Fruit fly (Drosophila melanogaster): ENCODE data around the gene Ir7f.

The Ir7f gene

dm6 chrX:7901153-7902038 is 17.6 kb upstream of the Ir7f start, which contains the start of the genes RpS6 and bys (continued):
- TF ChIP-seq CG3838 (GFP tag; optimal IDR thresholded peaks at IDR 0.05) (no peak), CG17359 (tag; optimal IDR thresholded peaks at IDR 0.05) (peak; percentile 14), CG9437 (GFP tag; optimal IDR thresholded peaks at IDR 0.05) (peak; percentile 63), zfh1 (GFP tag; IDR thresholded peaks at IDR 0.05) (peak; percentile 69), gfzf (GFP tag; optimal IDR thresholded peaks at IDR 0.05) (no peak), cas (GFP tag; IDR thresholded peaks at IDR 0.05) (no peak), org-1 (GFP tag; optimal IDR thresholded peaks at IDR 0.05) (no peak), vnd (GFP tag; IDR thresholded peaks at IDR 0.05; ENCODE audit: partially characterized antibody) (peak; percentile 78), CG33213 (GFP tag; optimal IDR thresholded peaks at IDR 0.05) (peak; percentile 26), Doc3 (GFP tag; IDR thresholded peaks at IDR 0.05; ENCODE audit: partially characterized antibody) (peak; percentile 71; the same call in 2 of the 3 replicates), C15 (GFP tag; IDR thresholded peaks at IDR 0.05) (no peak), CG12104 (GFP tag; optimal IDR thresholded peaks at IDR 0.05) (peak; percentile 30), CG32767 (GFP tag; IDR thresholded peaks at IDR 0.05) (no peak), CG12744 (GFP tag; optimal IDR thresholded peaks at IDR 0.05) (no peak), CG31224 (GFP tag; IDR thresholded peaks at IDR 0.05) (0 out of 2 replicates have a peak, but pooled peaks have one; percentile 32), Lhr (GFP tag; optimal IDR thresholded peaks at IDR 0.05) (peak; percentile 14), CG17361 (GFP tag; IDR thresholded peaks at IDR 0.05) (peak; percentile 82), CG9215 (GFP tag; IDR thresholded peaks at IDR 0.05) (no peak; the same call in 1 of the 2 replicates), CG11085 (GFP tag; IDR thresholded peaks at IDR 0.05) (peak; percentile 55), CG3163 (GFP tag; optimal IDR thresholded peaks at IDR 0.05) (no peak), sisA (GFP tag; IDR thresholded peaks at IDR 0.05) (0 out of 2 replicates have a peak, but pooled peaks have one; percentile 20), CG8388 (GFP tag; optimal IDR thresholded peaks at IDR 0.05) (peak; percentile 20), Stat92E (GFP tag; optimal IDR thresholded peaks at IDR 0.05) (peak in 1 of 3 experiments; percentile 31), tx (GFP tag; optimal IDR thresholded peaks at IDR 0.05) (no peak), MESR4 (GFP tag; optimal IDR thresholded peaks at IDR 0.05) (peak; percentile 93), dm (GFP tag; optimal IDR thresholded peaks at IDR 0.05) (peak; percentile 92), CG3847 (GFP tag; IDR thresholded peaks at IDR 0.05) (peak; percentile 38; the same call in 1 of the 2 replicates), kah (GFP tag; optimal IDR thresholded peaks at IDR 0.05) (peak; percentile 41), stc (GFP tag; IDR thresholded peaks at IDR 0.05) (no peak), Nf-YC (tag; optimal IDR thresholded peaks at IDR 0.05) (peak; percentile 31), CG13894 (tag; optimal IDR thresholded peaks at IDR 0.05) (peak; percentile 26), E2f2 (GFP tag; IDR thresholded peaks at IDR 0.05) (peak; percentile 9; the same call in 1 of the 2 replicates), abd-A (tag; optimal IDR thresholded peaks at IDR 0.05) (no peak), Atf6 (GFP tag; IDR thresholded peaks at IDR 0.05) (no peak), ap (GFP tag; IDR thresholded peaks at IDR 0.05) (no peak), pzg (GFP tag; optimal IDR thresholded peaks at IDR 0.05) (peak; percentile 58), zf30C (GFP tag; optimal IDR thresholded peaks at IDR 0.05) (peak; percentile 10), Hand (GFP tag; optimal IDR thresholded peaks at IDR 0.05) (no peak), Dad (GFP tag; optimal IDR thresholded peaks at IDR 0.05) (no peak), B-H1 (GFP tag; IDR thresholded peaks at IDR 0.05) (peak; percentile 14; the same call in 1 of the 3 replicates), lab (GFP tag; optimal IDR thresholded peaks at IDR 0.05) (peak; percentile 80), sim (GFP tag; IDR thresholded peaks at IDR 0.05) (0 out of 2 replicates have a peak, but pooled peaks have one; percentile 23), CHES-1-like (GFP tag; optimal IDR thresholded peaks at IDR 0.05) (peak; percentile 5), gce (GFP tag; IDR thresholded peaks at IDR 0.05) (no peak), Xrp1 (GFP tag; IDR thresholded peaks at IDR 0.05) (no peak), CG15601 (tag; optimal IDR thresholded peaks at IDR 0.05) (peak; percentile 10), Dfd (GFP tag; optimal IDR thresholded peaks at IDR 0.05) (no peak), dati (GFP tag; IDR thresholded peaks at IDR 0.05) (0 out of 2 replicates have a peak, but pooled peaks have one; percentile 4), Mrtf (GFP tag; IDR thresholded peaks at IDR 0.05) (no peak; the same call in 2 of the 3 replicates)
